Worm (Caenorhabditis elegans): ENCODE data around the gene F52H2.3.

The F52H2.3 gene

ce11 chrX:2531276-2531675 is 9.6 kb downstream of the F52H2.3 start (continued):
- TF ChIP-seq bed-2 (GFP tag; IDR thresholded peaks at IDR 0.05) (no peak), ztf-6 (GFP tag; IDR thresholded peaks at IDR 0.05) (no peak), unc-130 (GFP tag; optimal IDR thresholded peaks at IDR 0.05) (peak; percentile 13), hlh-12 (tag; optimal IDR thresholded peaks at IDR 0.05) (no peak), hmg-20 (GFP tag; IDR thresholded peaks at IDR 0.05) (peak; percentile 55; the same call in 1 of the 2 replicates), sdz-38 (tag; optimal IDR thresholded peaks at IDR 0.05) (no peak), F22D6.2 (tag; optimal IDR thresholded peaks at IDR 0.05) (no peak), K12H6.12 (tag; optimal IDR thresholded peaks at IDR 0.05) (peak; percentile 17), B0336.3 (GFP tag; IDR thresholded peaks at IDR 0.05) (no peak), ceh-40 (GFP tag; IDR thresholded peaks at IDR 0.05) (no peak), lir-1 (GFP tag; conservative IDR thresholded peaks at IDR 0.05) (no peak), attf-5 (GFP tag; optimal IDR thresholded peaks at IDR 0.05) (peak; percentile 20), unc-62 (GFP tag; optimal IDR thresholded peaks at IDR 0.05) (no peak), B0035.1 (tag; optimal IDR thresholded peaks at IDR 0.05) (peak; percentile 16), ceh-100 (GFP tag; IDR thresholded peaks at IDR 0.05) (0 out of 2 replicates have a peak, but pooled peaks have one; percentile 20), ztf-22 (GFP tag; optimal IDR thresholded peaks at IDR 0.05) (peak; percentile 40), F23B12.7 (tag; optimal IDR thresholded peaks at IDR 0.05; ENCODE audit: insufficient read depth) (peak; percentile 19), F37B4.10 (GFP tag; IDR thresholded peaks at IDR 0.05) (no peak), C17E4.6 (GFP tag; IDR thresholded peaks at IDR 0.05) (no peak), Y67H2A.10 (GFP tag; conservative IDR thresholded peaks at IDR 0.05) (no peak), ekl-4 (GFP tag; IDR thresholded peaks at IDR 0.05) (peak; percentile 61; the same call in 1 of the 2 replicates), lag-1 (GFP tag; IDR thresholded peaks at IDR 0.05) (no peak), snpc-4 (GFP tag; optimal IDR thresholded peaks at IDR 0.05) (peak; percentile 48), snpc-4 (tag; optimal IDR thresholded peaks at IDR 0.05) (peak; percentile 2 to 75 (median 66)), ama-1 (optimal IDR thresholded peaks at IDR 0.05) (no peak), ama-1 (GFP tag; optimal IDR thresholded peaks at IDR 0.05) (peak; percentile 16 to 32), repo-1 (tag; optimal IDR thresholded peaks at IDR 0.05) (peak; percentile 80), rcor-1 (GFP tag; IDR thresholded peaks at IDR 0.05) (0 out of 2 replicates have a peak, but pooled peaks have one; percentile 16), let-526 (GFP tag; IDR thresholded peaks at IDR 0.05) (no peak), ztf-28 (GFP tag; IDR thresholded peaks at IDR 0.05) (0 out of 2 replicates have a peak, but pooled peaks have one; percentile 42), bed-1 (GFP tag; IDR thresholded peaks at IDR 0.05) (no peak), ets-4 (GFP tag; optimal IDR thresholded peaks at IDR 0.05) (no peak), madf-10 (tag; optimal IDR thresholded peaks at IDR 0.05) (peak; percentile 44), lin-35 (GFP tag; optimal IDR thresholded peaks at IDR 0.05) (peak in 1 of 3 experiments; percentile 16), mcd-1 (GFP tag; IDR thresholded peaks at IDR 0.05) (peak; percentile 32; the same call in 1 of the 2 replicates), sea-2 (GFP tag; IDR thresholded peaks at IDR 0.05) (no peak), egl-18 (GFP tag; IDR thresholded peaks at IDR 0.05) (no peak), T26A5.8 (tag; optimal IDR thresholded peaks at IDR 0.05) (no peak), attf-6 (GFP tag; IDR thresholded peaks at IDR 0.05) (no peak), dpl-1 (GFP tag; optimal IDR thresholded peaks at IDR 0.05) (no peak), egrh-3 (GFP tag; IDR thresholded peaks at IDR 0.05) (no peak), rec-8 (tag; optimal IDR thresholded peaks at IDR 0.05) (peak; percentile 33 to 35), die-1 (tag; optimal IDR thresholded peaks at IDR 0.05) (peak; percentile 76), lsl-1 (GFP tag; optimal IDR thresholded peaks at IDR 0.05) (no peak), snpc-1.1 (tag; optimal IDR thresholded peaks at IDR 0.05; ENCODE audit: insufficient read depth) (peak; percentile 26), nhr-27 (tag; optimal IDR thresholded peaks at IDR 0.05) (peak; percentile 48), madf-8 (GFP tag; conservative IDR thresholded peaks at IDR 0.05) (no peak), ccch-3 (GFP tag; optimal IDR thresholded peaks at IDR 0.05) (no peak), ztf-26 (tag; optimal IDR thresholded peaks at IDR 0.05) (peak; percentile 27)
